Fruit fly (Drosophila melanogaster) whole organism, prepupa: ENCODE data around the gene CG13449.

Experiments
- Blimp-1 ChIP-seq: fragments of 200-800 bp; sonication (Bioruptor generic); optimal IDR thresholded peaks from 3 replicates; lab custom pipeline; 2017; ENCODE audit warnings: missing biosample characterization, missing genetic modification characterization, mild to moderate bottlenecking, moderate library complexity, missing genetic modification reagents
- CG10631 ChIP-seq: fragments of 200-800 bp; sonication (Bioruptor generic); optimal IDR thresholded peaks from 2 replicates; lab custom pipeline; 2016; ENCODE audit warnings: missing biosample characterization, missing genetic modification characterization
- CG10669 ChIP-seq: fragments of 200-800 bp; sonication (Bioruptor generic); optimal IDR thresholded peaks from 3 replicates; lab custom pipeline; 2018; ENCODE audit warnings: missing biosample characterization, mild to moderate bottlenecking, missing genetic modification characterization, moderate library complexity
- CG11294 ChIP-seq: fragments of 200-800 bp; sonication (Bioruptor generic); IDR thresholded peaks from 2 replicates; pipeline ENCODE4 v1.3.6; 2022; ENCODE audit warnings: missing biosample characterization, missing genetic modification characterization
- CG11762 ChIP-seq: fragments of 200-800 bp; sonication (Bioruptor generic); optimal IDR thresholded peaks from 3 replicates; lab custom pipeline; 2016; ENCODE audit warnings: missing biosample characterization, missing genetic modification characterization; ENCODE audit not compliant: insufficient read depth
- CG11902 ChIP-seq: fragments of 200-800 bp; sonication (Bioruptor generic); optimal IDR thresholded peaks from 3 replicates; lab custom pipeline; 2016; ENCODE audit warnings: missing biosample characterization, missing genetic modification characterization
- CG15336 ChIP-seq: fragments of 200-800 bp; sonication (Bioruptor generic); IDR thresholded peaks from 2 replicates; pipeline ENCODE4 v1.3.6; 2022; ENCODE audit warnings: missing biosample characterization, missing genetic modification characterization
- CG3032 ChIP-seq: fragments of 200-800 bp; optimal IDR thresholded peaks from 2 replicates; lab custom pipeline; 2019; ENCODE audit warnings: missing biosample characterization, mild to moderate bottlenecking, missing genetic modification characterization, moderate library complexity
- CG32006 ChIP-seq: fragments of 200-800 bp; sonication (Bioruptor generic); optimal IDR thresholded peaks from 3 replicates; lab custom pipeline; 2017; ENCODE audit warnings: missing biosample characterization, mild to moderate bottlenecking, missing genetic modification characterization
- CG3919 ChIP-seq: fragments of 200-800 bp; sonication (Bioruptor generic); optimal IDR thresholded peaks from 3 replicates; lab custom pipeline; 2016; ENCODE audit warnings: missing biosample characterization, missing genetic modification characterization
- CG4318 ChIP-seq: fragments of 200-800 bp; sonication (Bioruptor generic); optimal IDR thresholded peaks from 3 replicates; lab custom pipeline; 2017; ENCODE audit warnings: missing biosample characterization, mild to moderate bottlenecking, missing genetic modification characterization
- CG6163 ChIP-seq: fragments of 200-800 bp; sonication (Bioruptor generic); IDR thresholded peaks from 3 replicates; pipeline ENCODE4 v1.3.6; 2022; ENCODE audit warnings: missing biosample characterization, missing genetic modification characterization
- CG6792 ChIP-seq: fragments of 200-800 bp; sonication (Bioruptor generic); optimal IDR thresholded peaks from 3 replicates; lab custom pipeline; 2016; ENCODE audit warnings: missing biosample characterization, missing genetic modification characterization
- CG6808 ChIP-seq: fragments of 200-800 bp; sonication (Bioruptor generic); optimal IDR thresholded peaks from 3 replicates; lab custom pipeline; 2017; ENCODE audit warnings: missing biosample characterization, missing genetic modification characterization, mild to moderate bottlenecking, moderate library complexity, missing genetic modification reagents
- CG6854 ChIP-seq: fragments of 200-800 bp; sonication (Bioruptor generic); optimal IDR thresholded peaks from 2 replicates; lab custom pipeline; 2017; ENCODE audit warnings: missing biosample characterization, mild to moderate bottlenecking, missing genetic modification characterization
- CG7368 ChIP-seq: fragments of 200-800 bp; sonication (Bioruptor generic); optimal IDR thresholded peaks from 3 replicates; lab custom pipeline; 2016; ENCODE audit warnings: missing biosample characterization, missing genetic modification characterization
- CG8119 ChIP-seq: fragments of 200-800 bp; sonication (Bioruptor generic); IDR thresholded peaks from 3 replicates; pipeline ENCODE4 v1.3.6; 2022; ENCODE audit warnings: missing biosample characterization, missing genetic modification characterization
- CG8632 ChIP-seq: fragments of 200-800 bp; sonication (Bioruptor generic); optimal IDR thresholded peaks from 3 replicates; lab custom pipeline; 2016; ENCODE audit warnings: missing biosample characterization, missing genetic modification characterization
- CG9139 ChIP-seq: fragments of 200-800 bp; sonication (Bioruptor generic); optimal IDR thresholded peaks from 3 replicates; lab custom pipeline; 2017; ENCODE audit warnings: missing biosample characterization, mild to moderate bottlenecking, missing genetic modification characterization
- Eip78C ChIP-seq: fragments of 200-800 bp; sonication (Bioruptor generic); peaks from one replicate; lab custom pipeline; 2016; ENCODE audit warnings: missing biosample characterization, missing genetic modification characterization
- Eip93F ChIP-seq: fragments of 200-800 bp; sonication (Bioruptor generic); optimal IDR thresholded peaks from 2 replicates; lab custom pipeline; 2016; ENCODE audit warnings: missing biosample characterization, mild to moderate bottlenecking, missing genetic modification characterization
- Ets21C ChIP-seq: fragments of 200-800 bp; sonication (Bioruptor generic); optimal IDR thresholded peaks from 3 replicates; lab custom pipeline; 2016; ENCODE audit warnings: missing biosample characterization, missing genetic modification characterization
- Ets96B ChIP-seq: fragments of 200-800 bp; optimal IDR thresholded peaks from 2 replicates; lab custom pipeline; 2019; ENCODE audit warnings: missing biosample characterization, mild to moderate bottlenecking, missing genetic modification characterization, moderate library complexity
- Gug ChIP-seq: fragments of 200-800 bp; sonication (Bioruptor generic); IDR thresholded peaks from 2 replicates; pipeline ENCODE4 v1.3.6; 2022; ENCODE audit warnings: missing biosample characterization, missing genetic modification characterization
- Lpt ChIP-seq: fragments of 200-800 bp; sonication (Bioruptor generic); optimal IDR thresholded peaks from 3 replicates; lab custom pipeline; 2016; ENCODE audit warnings: missing biosample characterization, missing genetic modification characterization
- Met ChIP-seq: fragments of 200-800 bp; sonication (Bioruptor generic); optimal IDR thresholded peaks from 3 replicates; lab custom pipeline; 2016; ENCODE audit warnings: missing biosample characterization, missing genetic modification characterization
- OdsH ChIP-seq: fragments of 200-800 bp; sonication (Bioruptor generic); optimal IDR thresholded peaks from 3 replicates; lab custom pipeline; 2016; ENCODE audit warnings: missing biosample characterization, missing genetic modification characterization
- Sox102F ChIP-seq: fragments of 200-800 bp; sonication (Bioruptor generic); optimal IDR thresholded peaks from 2 replicates; lab custom pipeline; 2016; ENCODE audit warnings: missing biosample characterization, mild to moderate bottlenecking, missing genetic modification characterization
- Sox14 ChIP-seq: fragments of 200-800 bp; sonication (Bioruptor generic); optimal IDR thresholded peaks from 3 replicates; lab custom pipeline; 2016; ENCODE audit warnings: missing biosample characterization, missing genetic modification characterization
- achi ChIP-seq: fragments of 200-800 bp; sonication (Bioruptor generic); optimal IDR thresholded peaks from 3 replicates; lab custom pipeline; 2016; ENCODE audit warnings: missing biosample characterization, missing genetic modification characterization
- acj6 ChIP-seq: fragments of 200-800 bp; sonication (Bioruptor generic); optimal IDR thresholded peaks from 3 replicates; lab custom pipeline; 2016; ENCODE audit warnings: missing biosample characterization, missing genetic modification characterization
- cyc ChIP-seq: fragments of 200-800 bp; sonication (Bioruptor generic); optimal IDR thresholded peaks from 3 replicates; lab custom pipeline; 2016; ENCODE audit warnings: missing biosample characterization, missing genetic modification characterization
- dsx ChIP-seq: fragments of 200-800 bp; optimal IDR thresholded peaks from 3 replicates; lab custom pipeline; 2019; ENCODE audit warnings: missing biosample characterization, mild to moderate bottlenecking, missing genetic modification characterization, moderate library complexity; ENCODE audit not compliant: poor library complexity, severe bottlenecking
- eg ChIP-seq: fragments of 200-800 bp; sonication (Bioruptor generic); IDR thresholded peaks from 3 replicates; pipeline ENCODE4 v1.3.6; 2022; ENCODE audit warnings: missing biosample characterization, missing genetic modification characterization
- esn ChIP-seq: fragments of 200-800 bp; sonication (Bioruptor generic); optimal IDR thresholded peaks from 2 replicates; lab custom pipeline; 2016; ENCODE audit warnings: missing biosample characterization, mild to moderate bottlenecking, missing genetic modification characterization, moderate library complexity
- fd59A ChIP-seq: fragments of 200-800 bp; sonication (Bioruptor generic); optimal IDR thresholded peaks from 2 replicates; lab custom pipeline; 2017; ENCODE audit warnings: missing biosample characterization, mild to moderate bottlenecking, missing genetic modification characterization, missing genetic modification reagents
- fd85E ChIP-seq: fragments of 200-800 bp; sonication (Bioruptor generic); optimal IDR thresholded peaks from 3 replicates; lab custom pipeline; 2016; ENCODE audit warnings: missing biosample characterization, missing genetic modification characterization
- net ChIP-seq: fragments of 200-800 bp; sonication (Bioruptor generic); optimal IDR thresholded peaks from 3 replicates; lab custom pipeline; 2016; ENCODE audit warnings: missing biosample characterization, missing genetic modification characterization
- pdm3 ChIP-seq: fragments of 200-800 bp; sonication (Bioruptor generic); optimal IDR thresholded peaks from 3 replicates; lab custom pipeline; 2016; ENCODE audit warnings: missing biosample characterization, missing genetic modification characterization
- salr ChIP-seq, 2 experiments: fragments of 200-800 bp; sonication (Bioruptor generic); optimal IDR thresholded peaks; 3 replicates each; lab custom pipeline; 2016 to 2018; ENCODE audit warnings: missing biosample characterization in 2 of 2, missing genetic modification characterization in 2 of 2, mild to moderate bottlenecking in 1 of 2
- spab ChIP-seq: fragments of 200-800 bp; sonication (Bioruptor generic); optimal IDR thresholded peaks from 2 replicates; lab custom pipeline; 2017; ENCODE audit warnings: missing biosample characterization, mild to moderate bottlenecking, missing genetic modification characterization, missing genetic modification reagents
- ss ChIP-seq, 2 experiments: fragments of 200-800 bp; sonication (Bioruptor generic); optimal IDR thresholded peaks; 2 replicates in 1 of 2; 3 replicates in 1 of 2; lab custom pipeline; 2017 to 2018; ENCODE audit warnings: mild to moderate bottlenecking in 2 of 2, missing biosample characterization in 2 of 2, missing genetic modification characterization in 2 of 2, moderate library complexity in 1 of 2
- svp ChIP-seq: fragments of 200-800 bp; sonication (Bioruptor generic); peaks from one replicate; lab custom pipeline; 2016; ENCODE audit warnings: missing biosample characterization, missing genetic modification characterization
- topi ChIP-seq: fragments of 200-800 bp; sonication (Bioruptor generic); optimal IDR thresholded peaks from 3 replicates; lab custom pipeline; 2016; ENCODE audit warnings: missing biosample characterization, missing genetic modification characterization
- vri ChIP-seq: fragments of 200-800 bp; sonication (Bioruptor generic); optimal IDR thresholded peaks from 3 replicates; lab custom pipeline; 2016; ENCODE audit warnings: missing biosample characterization, mild to moderate bottlenecking, missing genetic modification characterization

CG13449 gene

dm6 chr3L:15588514-15589138, 24.0 kb downstream of the CG13449 start, which contains the start of gene RhoGAP71E (continued):
- TF ChIP-seq net (GFP tag; lab: Kevin White, UChicago), result no peak
- TF ChIP-seq CG10631, result no peak
- peak; percentile 23 for TF ChIP-seq CG10669 (GFP tag; lab: Kevin White, UChicago)
- no peak for TF ChIP-seq CG8632 (GFP tag; lab: Kevin White, UChicago)
- TF ChIP-seq topi (GFP tag; lab: Kevin White, UChicago), result no peak
- TF ChIP-seq OdsH, result no peak
- peak; percentile 16 for TF ChIP-seq cyc (GFP tag; lab: Kevin White, UChicago)
- no peak for TF ChIP-seq achi
- TF ChIP-seq CG6808 (GFP tag; lab: Kevin White, UChicago), result peak; percentile 9
- TF ChIP-seq salr (GFP tag; optimal IDR thresholded peaks at IDR 0.05; lab: Kevin White, UChicago), result peak in 1 of 2 experiments; percentile 13
- TF ChIP-seq svp (GFP tag; lab: Kevin White, UChicago), result no peak
- no peak for TF ChIP-seq Met (GFP tag; lab: Kevin White, UChicago)
- peak; percentile 33 for TF ChIP-seq Sox14 (GFP tag; lab: Kevin White, UChicago)
- TF ChIP-seq dsx, result peak; percentile 43
- peak; percentile 75 for TF ChIP-seq CG8119
- TF ChIP-seq CG7368, result no peak
- TF ChIP-seq CG32006 (GFP tag; lab: Kevin White, UChicago), result peak; percentile 3
- no peak for TF ChIP-seq CG9139 (GFP tag; lab: Kevin White, UChicago)
- TF ChIP-seq Ets21C (GFP tag; lab: Kevin White, UChicago), result no peak

- TF ChIP-seq vri (GFP tag; lab: Kevin White, UChicago) (no peak), CG9139 (GFP tag; lab: Kevin White, UChicago) (no peak), CG6792 (GFP tag; lab: Kevin White, UChicago) (peak; percentile 3), CG15336 (peak; percentile 48), acj6 (peak; percentile 69), spab (no peak), CG3032 (tag; lab: Kevin White, UChicago) (peak; percentile 29), CG7368 (peak; percentile 56), pdm3 (GFP tag; lab: Kevin White, UChicago) (peak; percentile 74), Ets96B (tag; lab: Kevin White, UChicago) (no peak), achi (peak; percentile 55), ss (GFP tag; optimal IDR thresholded peaks at IDR 0.05; lab: Kevin White, UChicago) (no peak), net (GFP tag; lab: Kevin White, UChicago) (peak; percentile 43), fd85E (GFP tag; lab: Kevin White, UChicago) (no peak), OdsH (peak; percentile 65), CG11294 (GFP tag; lab: Robert Waterston, UW) (peak; percentile 29; the same call in 1 of the 2 replicates), CG11902 (GFP tag; lab: Kevin White, UChicago) (peak; percentile 14), Blimp-1 (GFP tag; lab: Kevin White, UChicago) (no peak), topi (GFP tag; lab: Kevin White, UChicago) (peak; percentile 30), CG3919 (GFP tag; lab: Kevin White, UChicago) (peak; percentile 78), Eip93F (GFP tag; lab: Kevin White, UChicago) (no peak), eg (GFP tag; lab: Robert Waterston, UW) (peak; percentile 64), Gug (GFP tag; lab: Robert Waterston, UW) (no peak), CG8119 (0 out of 3 replicates have a peak, but pooled peaks have one; percentile 35), Ets21C (GFP tag; lab: Kevin White, UChicago) (no peak), fd59A (peak; percentile 2), esn (GFP tag; lab: Kevin White, UChicago) (peak; percentile 68), CG6854 (GFP tag; lab: Kevin White, UChicago) (peak; percentile 12), Sox102F (GFP tag; lab: Kevin White, UChicago) (no peak), Lpt (GFP tag; lab: Kevin White, UChicago) (no peak), CG10669 (GFP tag; lab: Kevin White, UChicago) (peak; percentile 12), CG6808 (GFP tag; lab: Kevin White, UChicago) (no peak), Met (GFP tag; lab: Kevin White, UChicago) (peak; percentile 65), CG6163 (GFP tag; lab: Robert Waterston, UW) (peak; percentile 66), cyc (GFP tag; lab: Kevin White, UChicago) (peak; percentile 77), Eip78C (peak; percentile 82), CG11762 (GFP tag; lab: Kevin White, UChicago) (no peak), CG4318 (GFP tag; lab: Kevin White, UChicago) (no peak)
Measured at dm6 chr3L:15587445-15588381, 24.9 kb downstream of the CG13449 start, which contains the start of gene CG7656. CG7656 (minus strand) TSS chr3L:15588175.
